Fruit fly (Drosophila melanogaster): ENCODE data around the gene Abd-B.

Gene Abd-B

DNA sequence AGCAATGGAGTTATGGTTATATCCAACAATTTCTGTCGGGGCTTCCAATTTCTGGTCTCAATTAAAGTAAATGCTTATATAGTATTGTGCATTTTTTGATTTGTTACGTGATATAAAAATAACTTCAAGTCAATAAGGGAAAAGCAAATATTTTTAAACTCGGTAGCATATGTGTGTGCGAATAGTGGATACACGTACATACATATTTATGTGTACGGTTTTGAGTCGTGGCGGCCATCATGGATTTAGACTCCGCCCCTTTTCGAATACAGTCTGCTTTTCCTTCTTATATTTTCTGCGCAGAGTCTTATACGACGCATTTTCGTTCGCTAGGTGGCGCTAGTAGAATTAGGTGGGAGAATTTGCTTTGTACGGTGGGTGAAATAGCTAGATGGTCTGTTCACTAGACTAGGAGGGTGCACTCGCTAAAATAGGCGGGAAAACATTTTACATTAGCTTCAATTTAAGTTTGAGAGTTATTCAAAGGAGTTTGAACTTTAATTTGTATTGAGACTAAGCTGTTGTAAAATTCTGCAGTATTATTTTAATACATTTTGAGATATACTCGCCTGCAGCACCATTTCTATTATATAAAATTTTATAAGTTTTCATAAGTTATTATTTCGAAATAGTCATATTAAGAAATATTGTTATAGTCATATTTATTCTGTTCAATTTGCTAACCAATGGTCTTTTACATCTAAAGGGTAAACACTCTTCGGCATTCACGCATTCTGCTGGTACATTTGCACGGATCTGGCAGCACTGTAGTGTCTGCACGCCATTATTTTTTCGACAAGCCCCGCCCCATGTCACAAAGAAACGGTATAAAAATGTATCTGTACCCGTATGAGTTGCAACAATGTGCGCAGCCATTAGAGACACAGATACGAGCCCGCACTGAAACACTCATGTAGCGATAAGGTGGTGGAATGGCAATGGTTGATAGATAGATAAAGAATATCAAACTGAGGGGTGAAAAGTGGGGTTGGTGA lies 2.4 kb downstream of the Abd-B start (continued):
- TF ChIP-seq CG10654 (GFP tag; optimal IDR thresholded peaks at IDR 0.05) (peak; percentile 45), CG6765 (GFP tag; optimal IDR thresholded peaks at IDR 0.05) (peak; percentile 55), CG6813 (GFP tag; optimal IDR thresholded peaks at IDR 0.05) (no peak), CG7839 (tag; optimal IDR thresholded peaks at IDR 0.05) (peak; percentile 77), CG18599 (GFP tag; optimal IDR thresholded peaks at IDR 0.05) (no peak), cwo (GFP tag; optimal IDR thresholded peaks at IDR 0.05) (no peak), croc (GFP tag; conservative IDR thresholded peaks at IDR 0.05) (peak; percentile 36; the same call in 1 of the 3 replicates), ap (GFP tag; IDR thresholded peaks at IDR 0.05) (peak; percentile 35; the same call in 1 of the 2 replicates), CG10431 (GFP tag; optimal IDR thresholded peaks at IDR 0.05) (no peak), CG15696 (tag; optimal IDR thresholded peaks at IDR 0.05) (peak; percentile 67), slbo (GFP tag; IDR thresholded peaks at IDR 0.05) (peak; percentile 80), H2.0 (GFP tag; IDR thresholded peaks at IDR 0.05) (peak; percentile 42), CG3065 (GFP tag; optimal IDR thresholded peaks at IDR 0.05) (no peak), Atf6 (GFP tag; IDR thresholded peaks at IDR 0.05) (peak; percentile 75), CG4707 (GFP tag; optimal IDR thresholded peaks at IDR 0.05) (no peak), dmrt11E (tag; optimal IDR thresholded peaks at IDR 0.05) (peak; percentile 75), CG8924 (tag; optimal IDR thresholded peaks at IDR 0.05) (peak; percentile 67), psq (GFP tag; optimal IDR thresholded peaks at IDR 0.05) (peak; percentile 38), kay (GFP tag; optimal IDR thresholded peaks at IDR 0.05) (peak; percentile 29), gem (tag; optimal IDR thresholded peaks at IDR 0.05) (peak; percentile 84), bbx (GFP tag; IDR thresholded peaks at IDR 0.05; ENCODE audit: partially characterized antibody) (no peak), gfzf (GFP tag; optimal IDR thresholded peaks at IDR 0.05) (peak; percentile 43), Antp (GFP tag; optimal IDR thresholded peaks at IDR 0.05) (peak; percentile 2), CG12391 (tag; optimal IDR thresholded peaks at IDR 0.05) (peak; percentile 84), trem (tag; optimal IDR thresholded peaks at IDR 0.05) (peak; percentile 64), Hmx (GFP tag; optimal IDR thresholded peaks at IDR 0.05) (no peak), sens-2 (GFP tag; IDR thresholded peaks at IDR 0.05) (0 out of 2 replicates have a peak, but pooled peaks have one; percentile 17), B-H1 (GFP tag; IDR thresholded peaks at IDR 0.05) (peak; percentile 45; the same call in 2 of the 3 replicates), CG12155 (GFP tag; optimal IDR thresholded peaks at IDR 0.05) (peak; percentile 54), CG18262 (tag; optimal IDR thresholded peaks at IDR 0.05) (peak; percentile 77), CG6683 (GFP tag; optimal IDR thresholded peaks at IDR 0.05) (no peak), Bteb2 (GFP tag; optimal IDR thresholded peaks at IDR 0.05) (peak; percentile 25), CG10366 (GFP tag; IDR thresholded peaks at IDR 0.05) (peak; percentile 60), Elba2 (GFP tag; optimal IDR thresholded peaks at IDR 0.05) (no peak), stc (GFP tag; IDR thresholded peaks at IDR 0.05) (peak; percentile 65), hkb (optimal IDR thresholded peaks at IDR 0.05) (no peak), hkb (GFP tag; IDR thresholded peaks at IDR 0.05) (peak; percentile 62; the same call in 1 of the 2 replicates), tin (GFP tag; optimal IDR thresholded peaks at IDR 0.05) (no peak), gsb (GFP tag; IDR thresholded peaks at IDR 0.05) (peak; percentile 44; the same call in 1 of the 2 replicates), CG12219 (GFP tag; optimal IDR thresholded peaks at IDR 0.05) (peak; percentile 57), ssp (GFP tag; IDR thresholded peaks at IDR 0.05) (no peak), CG4424 (GFP tag; optimal IDR thresholded peaks at IDR 0.05) (peak; percentile 63), yki (optimal IDR thresholded peaks at IDR 0.05) (peak; percentile 23), pnt (GFP tag; optimal IDR thresholded peaks at IDR 0.05) (peak; percentile 31), Bdp1 (GFP tag; optimal IDR thresholded peaks at IDR 0.05) (peak; percentile 2), chinmo (GFP tag; IDR thresholded peaks at IDR 0.05; ENCODE audit: partially characterized antibody) (peak; percentile 67; the same call in 2 of the 4 replicates), CG12299 (tag; optimal IDR thresholded peaks at IDR 0.05) (peak; percentile 33), CrebB (tag; optimal IDR thresholded peaks at IDR 0.05) (peak; percentile 1)

All from whole organism, embryonic.